Worm (Caenorhabditis elegans): Measurements from ENCODE around the gene col-150.

DNA sequence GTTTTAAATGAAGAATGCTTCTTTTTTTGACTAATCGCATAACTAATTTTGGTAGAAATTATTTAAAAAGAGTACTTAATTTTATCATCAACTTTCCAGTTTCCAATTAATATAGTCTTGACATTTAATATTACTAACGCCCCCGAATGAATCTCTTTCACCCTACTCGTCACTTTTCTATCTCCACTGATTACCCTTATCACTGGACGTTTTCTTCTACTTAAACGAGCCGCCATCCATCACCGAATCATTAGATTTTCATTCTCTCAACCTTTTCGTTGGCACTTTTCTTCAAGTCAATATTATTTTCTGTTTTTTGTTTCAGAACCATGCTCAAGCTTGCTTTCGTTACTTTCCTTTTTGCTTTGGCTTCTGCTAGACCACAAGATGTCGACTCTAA, 16.9 kb downstream of the col-150 start, which contains the start of gene lys-1:
- no peak for TF ChIP-seq php-3 (GFP tag; IDR thresholded peaks at IDR 0.05)
- TF ChIP-seq R02D3.7 (tag; optimal IDR thresholded peaks at IDR 0.05): no peak
- TF ChIP-seq nhr-11 (tag; optimal IDR thresholded peaks at IDR 0.05): no peak
- TF ChIP-seq set-16 (GFP tag; IDR thresholded peaks at IDR 0.05): no peak
- no peak for TF ChIP-seq snpc-4 (tag; optimal IDR thresholded peaks at IDR 0.05)
- TF ChIP-seq aly-2 (tag; optimal IDR thresholded peaks at IDR 0.05): no peak
- TF ChIP-seq zag-1 (tag; optimal IDR thresholded peaks at IDR 0.05): no peak
- no peak for TF ChIP-seq fos-1 (tag; optimal IDR thresholded peaks at IDR 0.05)
- no peak for TF ChIP-seq unc-62 (GFP tag; optimal IDR thresholded peaks at IDR 0.05 in 1 of 2)
- TF ChIP-seq unc-62 (tag; optimal IDR thresholded peaks at IDR 0.05): no peak
- no peak for TF ChIP-seq jun-1 (tag; optimal IDR thresholded peaks at IDR 0.05)
- TF ChIP-seq Y105C5A.15 (GFP tag; IDR thresholded peaks at IDR 0.05): no peak
- no peak for TF ChIP-seq ceh-82 (tag; optimal IDR thresholded peaks at IDR 0.05)
- TF ChIP-seq aha-1 (tag): no peak

Data from whole organism, L4 larva.